Worm (Caenorhabditis elegans) whole organism, young adult: ENCODE results near the gene Y58A7A.3.

Experiments
- B0019.2 ChIP-seq: fragments of 200-800 bp; sonication (Bioruptor generic); conservative IDR thresholded peaks from 2 replicates; pipeline ENCODE4 v1.3.6; 2022; ENCODE audit warnings: missing genetic modification reagents, missing genetic modification characterization, missing compliant biosample characterization
- F10E7.11 ChIP-seq: sonication (generic microtip); optimal IDR thresholded peaks from 2 replicates; lab custom pipeline; 2017; ENCODE audit warnings: mild to moderate bottlenecking, missing genetic modification characterization, moderate library complexity, missing compliant biosample characterization
- attf-6 ChIP-seq: fragments of 200-800 bp; sonication (Bioruptor generic); IDR thresholded peaks from 2 replicates; pipeline ENCODE4 v1.3.6; 2022; ENCODE audit warnings: missing genetic modification reagents, missing genetic modification characterization, missing compliant biosample characterization
- ceh-27 ChIP-seq: fragments of 200-800 bp; sonication (Bioruptor generic); optimal IDR thresholded peaks from 2 replicates; lab custom pipeline; 2018; ENCODE audit warnings: mild to moderate bottlenecking, missing genetic modification characterization, moderate library complexity, missing compliant biosample characterization
- ceh-91 ChIP-seq: fragments of 200-800 bp; sonication (Bioruptor generic); IDR thresholded peaks from 2 replicates; pipeline ENCODE4 v1.3.6; 2022; ENCODE audit warnings: missing genetic modification reagents, missing genetic modification characterization, missing compliant biosample characterization
- efl-1 ChIP-seq: fragments of 150-350 bp; optimal IDR thresholded peaks from 2 replicates; lab custom pipeline; 2014; ENCODE audit warnings: missing biosample characterization, missing genetic modification reagents, missing genetic modification characterization
- egrh-3 ChIP-seq: fragments of 200-800 bp; sonication (Bioruptor generic); IDR thresholded peaks from 2 replicates; pipeline ENCODE4 v1.3.6; 2022; ENCODE audit warnings: missing genetic modification reagents, missing genetic modification characterization, missing compliant biosample characterization
- ets-4 ChIP-seq: fragments of 200-800 bp; sonication (Bioruptor generic); optimal IDR thresholded peaks from 2 replicates; lab custom pipeline; 2018; ENCODE audit warnings: mild to moderate bottlenecking, missing genetic modification characterization, missing compliant biosample characterization
- lin-35 ChIP-seq, 3 experiments: fragments of 150-350 bp in 2 of 3; sonication (generic microtip) in 1 of 3; optimal IDR thresholded peaks; 2 replicates each; lab custom pipeline; 2014 to 2018; ENCODE audit warnings: missing biosample characterization in 3 of 3, missing genetic modification characterization in 3 of 3, missing genetic modification reagents in 3 of 3
- mel-28 ChIP-seq: sonication (generic microtip); optimal IDR thresholded peaks from 2 replicates; lab custom pipeline; 2016; ENCODE audit warnings: borderline replicate concordance, mild to moderate bottlenecking, missing genetic modification characterization, missing compliant biosample characterization
- pha-4 ChIP-seq: fragments of 150-350 bp; sonication (generic microtip); optimal IDR thresholded peaks from 2 replicates; lab custom pipeline; 2014; ENCODE audit warnings: missing biosample characterization, missing genetic modification reagents, missing genetic modification characterization
- snpc-1.1 ChIP-seq: sonication (generic microtip); optimal IDR thresholded peaks from 2 replicates; lab custom pipeline; 2017; ENCODE audit warnings: missing genetic modification characterization, mild to moderate bottlenecking, missing compliant biosample characterization, antibody characterized with exemption, moderate library complexity, missing genotype, missing genetic modification reagents; ENCODE audit not compliant: insufficient read depth
- snpc-4 ChIP-seq, 5 experiments: fragments of 150-350 bp in 1 of 5; sonication (generic microtip) in 4 of 5; optimal IDR thresholded peaks; 2 replicates each; lab custom pipeline; 2014 to 2018; ENCODE audit warnings: missing genetic modification characterization in 5 of 5, missing biosample characterization in 3 of 5, antibody characterized with exemption in 2 of 5, mild to moderate bottlenecking in 2 of 5, missing compliant biosample characterization in 2 of 5, missing genotype in 2 of 5, moderate library complexity in 2 of 5, missing genetic modification reagents in 1 of 5

ce11 chrV:5046103-5046502, 34.6 kb downstream of the Y58A7A.3 start, which contains the start of gene exc-14:
- TF ChIP-seq pha-4 (no peak), efl-1 (GFP tag; lab: Kevin White, UChicago) (no peak), snpc-4 (GFP tag; optimal IDR thresholded peaks at IDR 0.05; lab: Kevin White, UChicago) (no peak), snpc-4 (tag; optimal IDR thresholded peaks at IDR 0.05; lab: Kevin White, UChicago) (no peak), lin-35 (GFP tag; optimal IDR thresholded peaks at IDR 0.05; lab: Kevin White, UChicago) (no peak), egrh-3 (GFP tag; lab: Robert Waterston, UW) (no peak), ceh-27 (GFP tag; lab: Kevin White, UChicago) (no peak), ets-4 (GFP tag; lab: Kevin White, UChicago) (no peak), attf-6 (GFP tag; lab: Robert Waterston, UW) (no peak), B0019.2 (GFP tag; lab: Robert Waterston, UW) (no peak), F10E7.11 (tag; lab: Kevin White, UChicago) (no peak), ceh-91 (GFP tag; lab: Robert Waterston, UW) (no peak), mel-28 (tag; lab: Kevin White, UChicago) (no peak), snpc-1.1 (tag; lab: Kevin White, UChicago) (no peak)
